Fruit fly (Drosophila melanogaster) whole organism, embryonic: ENCODE results near the gene Boh1.

Experiments
- BEAF-32 ChIP-seq: fragments of 200-800 bp; sonication (Bioruptor generic); optimal IDR thresholded peaks from 3 replicates; lab custom pipeline; 2017; ENCODE audit warnings: missing biosample characterization, missing genetic modification characterization, mild to moderate bottlenecking, moderate library complexity, missing genetic modification reagents
- CG10209 ChIP-seq: fragments of 200-800 bp; sonication (Bioruptor generic); optimal IDR thresholded peaks from 3 replicates; lab custom pipeline; 2017; ENCODE audit warnings: missing biosample characterization, mild to moderate bottlenecking, missing genetic modification characterization, missing genetic modification reagents
- CG11093 ChIP-seq: fragments of 200-800 bp; sonication (Bioruptor generic); IDR thresholded peaks from 3 replicates; pipeline ENCODE4 v1.3.6; 2022; ENCODE audit warnings: missing biosample characterization, missing genetic modification characterization
- CG11696 ChIP-seq: fragments of 200-800 bp; sonication (Bioruptor generic); IDR thresholded peaks from 2 replicates; pipeline ENCODE4 v1.3.6; 2022; ENCODE audit warnings: missing biosample characterization, missing genetic modification characterization
- CG12942 ChIP-seq: fragments of 200-800 bp; sonication (Bioruptor generic); optimal IDR thresholded peaks from 3 replicates; lab custom pipeline; 2016; ENCODE audit warnings: missing biosample characterization, missing genetic modification characterization
- CG13424 ChIP-seq: fragments of 200-800 bp; sonication (Bioruptor generic); optimal IDR thresholded peaks from 2 replicates; lab custom pipeline; 2019; ENCODE audit warnings: missing biosample characterization, mild to moderate bottlenecking, missing genetic modification characterization, moderate library complexity
- CG13894 ChIP-seq: fragments of 200-800 bp; sonication (Bioruptor generic); optimal IDR thresholded peaks from 3 replicates; lab custom pipeline; 2018; ENCODE audit warnings: missing biosample characterization, mild to moderate bottlenecking, missing genetic modification characterization, moderate library complexity
- CG14014 ChIP-seq: fragments of 200-800 bp; sonication (Bioruptor generic); IDR thresholded peaks from 2 replicates; pipeline ENCODE4 v1.3.6; 2022; ENCODE audit warnings: missing biosample characterization, missing genetic modification characterization
- CG14667 ChIP-seq: fragments of 200-800 bp; sonication (Bioruptor generic); IDR thresholded peaks from 2 replicates; pipeline ENCODE4 v1.3.6; 2022; ENCODE audit warnings: missing biosample characterization, missing genetic modification characterization
- CG1529 ChIP-seq: fragments of 200-800 bp; sonication (Bioruptor generic); optimal IDR thresholded peaks from 3 replicates; lab custom pipeline; 2018; ENCODE audit warnings: missing biosample characterization, missing genetic modification characterization
- CG15479 ChIP-seq: fragments of 200-800 bp; sonication (Bioruptor generic); optimal IDR thresholded peaks from 3 replicates; lab custom pipeline; 2019; ENCODE audit warnings: missing biosample characterization, mild to moderate bottlenecking, missing genetic modification characterization, moderate library complexity
- CG2202 ChIP-seq: fragments of 200-800 bp; sonication (Bioruptor generic); optimal IDR thresholded peaks from 2 replicates; lab custom pipeline; 2018; ENCODE audit warnings: missing biosample characterization, mild to moderate bottlenecking, missing genetic modification characterization
- CG2678 ChIP-seq: fragments of 200-800 bp; sonication (Bioruptor generic); optimal IDR thresholded peaks from 3 replicates; lab custom pipeline; 2019; ENCODE audit warnings: missing biosample characterization, mild to moderate bottlenecking, missing genetic modification characterization, moderate library complexity
- CG32772 ChIP-seq: fragments of 200-800 bp; sonication (Bioruptor generic); IDR thresholded peaks from 2 replicates; pipeline ENCODE4 v1.3.6; 2022; ENCODE audit warnings: missing biosample characterization, missing genetic modification characterization
- CG34376 ChIP-seq: fragments of 200-800 bp; sonication (Bioruptor generic); optimal IDR thresholded peaks from 2 replicates; lab custom pipeline; 2018; ENCODE audit warnings: missing biosample characterization, mild to moderate bottlenecking, missing genetic modification characterization
- CG4854 ChIP-seq: fragments of 200-800 bp; sonication (Bioruptor generic); optimal IDR thresholded peaks from 2 replicates; lab custom pipeline; 2016; ENCODE audit warnings: missing biosample characterization, missing genetic modification characterization, inconsistent platforms
- CG5180 ChIP-seq: fragments of 200-800 bp; sonication (Bioruptor generic); optimal IDR thresholded peaks from 3 replicates; lab custom pipeline; 2017; ENCODE audit warnings: missing biosample characterization, missing genetic modification characterization, mild to moderate bottlenecking, moderate library complexity, missing genetic modification reagents
- CG8290 ChIP-seq, 3 experiments: fragments of 200-800 bp; sonication (Bioruptor generic); optimal IDR thresholded peaks; 2 replicates each; lab custom pipeline; 2016 to 2019; ENCODE audit warnings: missing biosample characterization in 3 of 3, missing genetic modification characterization in 3 of 3, mild to moderate bottlenecking in 2 of 3, moderate library complexity in 1 of 3
- CG8388 ChIP-seq: fragments of 200-800 bp; sonication (Bioruptor generic); optimal IDR thresholded peaks from 2 replicates; lab custom pipeline; 2019; ENCODE audit warnings: missing biosample characterization, mild to moderate bottlenecking, missing genetic modification characterization, moderate library complexity
- CG9727 ChIP-seq: fragments of 200-800 bp; sonication (Bioruptor generic); optimal IDR thresholded peaks from 3 replicates; lab custom pipeline; 2017; ENCODE audit warnings: missing biosample characterization, mild to moderate bottlenecking, missing genetic modification characterization
- CG9876 ChIP-seq: fragments of 200-800 bp; sonication (Bioruptor generic); optimal IDR thresholded peaks from 2 replicates; lab custom pipeline; 2016; ENCODE audit warnings: missing biosample characterization, missing genetic modification characterization
- Camta ChIP-seq: fragments of 200-800 bp; sonication (Bioruptor generic); optimal IDR thresholded peaks from 2 replicates; lab custom pipeline; 2016; ENCODE audit warnings: missing biosample characterization, missing genetic modification characterization
- E2f1 ChIP-seq: fragments of 200-800 bp; sonication (Bioruptor generic); IDR thresholded peaks from 2 replicates; pipeline ENCODE4 v1.3.6; 2022; ENCODE audit warnings: missing biosample characterization, missing genetic modification characterization
- Fer1 ChIP-seq: fragments of 200-800 bp; sonication (Bioruptor generic); optimal IDR thresholded peaks from 2 replicates; lab custom pipeline; 2017; ENCODE audit warnings: missing biosample characterization, mild to moderate bottlenecking, missing genetic modification characterization
- Fer3 ChIP-seq: fragments of 200-800 bp; sonication (Bioruptor generic); optimal IDR thresholded peaks from 2 replicates; lab custom pipeline; 2018; ENCODE audit warnings: missing biosample characterization, mild to moderate bottlenecking, missing genetic modification characterization, moderate library complexity
- HHEX ChIP-seq: fragments of 200-800 bp; sonication (Bioruptor generic); optimal IDR thresholded peaks from 3 replicates; lab custom pipeline; 2017; ENCODE audit warnings: missing biosample characterization, mild to moderate bottlenecking, missing genetic modification characterization, missing genetic modification reagents
- HLH3B ChIP-seq: fragments of 200-800 bp; sonication (Bioruptor generic); IDR thresholded peaks from 2 replicates; pipeline ENCODE4 v1.3.6; 2022; ENCODE audit warnings: missing biosample characterization, missing genetic modification characterization
- Hmr ChIP-seq: fragments of 200-800 bp; sonication (Bioruptor generic); optimal IDR thresholded peaks from 3 replicates; lab custom pipeline; 2017; ENCODE audit warnings: mild to moderate bottlenecking, missing biosample characterization, missing genetic modification reagents, missing genetic modification characterization
- Hr39 ChIP-seq: fragments of >200 bp; optimal IDR thresholded peaks from 2 replicates; lab custom pipeline; 2017
- Med ChIP-seq: fragments of 200-800 bp; sonication (Bioruptor generic); peaks from one replicate; lab custom pipeline; 2016; ENCODE audit warnings: missing biosample characterization, missing genetic modification characterization, mild to moderate bottlenecking, inconsistent platforms, moderate library complexity
- NfI ChIP-seq: fragments of 200-800 bp; sonication (Bioruptor generic); optimal IDR thresholded peaks from 3 replicates; lab custom pipeline; 2018; ENCODE audit warnings: missing biosample characterization, mild to moderate bottlenecking, missing genetic modification characterization, moderate library complexity
- Pdp1 ChIP-seq, 2 experiments: fragments of 200-800 bp; sonication (Bioruptor generic); optimal IDR thresholded peaks; 3 replicates each; lab custom pipeline; 2016; ENCODE audit warnings: missing biosample characterization in 2 of 2, missing genetic modification characterization in 2 of 2, mild to moderate bottlenecking in 1 of 2, moderate library complexity in 1 of 2
- Sry-β ChIP-seq: fragments of 200-800 bp; sonication (Bioruptor generic); optimal IDR thresholded peaks from 2 replicates; lab custom pipeline; 2018; ENCODE audit warnings: missing biosample characterization, mild to moderate bottlenecking, missing genetic modification characterization, moderate library complexity
- Xrp1 ChIP-seq: fragments of 200-800 bp; sonication (Bioruptor generic); IDR thresholded peaks from 2 replicates; pipeline ENCODE4 v1.3.6; 2022; ENCODE audit warnings: missing biosample characterization, missing genetic modification characterization
- YL-1 ChIP-seq: fragments of 200-800 bp; sonication (Bioruptor generic); optimal IDR thresholded peaks from 3 replicates; lab custom pipeline; 2017; ENCODE audit warnings: missing biosample characterization, mild to moderate bottlenecking, missing genetic modification characterization
- bcd ChIP-seq: fragments of 200-800 bp; sonication (Bioruptor generic); optimal IDR thresholded peaks from 2 replicates; lab custom pipeline; 2017; ENCODE audit warnings: missing biosample characterization, mild to moderate bottlenecking, missing genetic modification characterization
- cad ChIP-seq: fragments of >200 bp; optimal IDR thresholded peaks from 2 replicates; lab custom pipeline; 2017; ENCODE audit warnings: missing biosample characterization, missing genetic modification characterization
- dati ChIP-seq: fragments of 200-800 bp; sonication (Bioruptor generic); IDR thresholded peaks from 2 replicates; pipeline ENCODE4 v1.3.6; 2022; ENCODE audit warnings: missing biosample characterization, missing genetic modification characterization
- fd64A ChIP-seq: fragments of 200-800 bp; sonication (Bioruptor generic); optimal IDR thresholded peaks from 3 replicates; lab custom pipeline; 2018; ENCODE audit warnings: missing biosample characterization, mild to moderate bottlenecking, missing genetic modification characterization
- hkb ChIP-seq, 2 experiments: fragments of 200-800 bp in 1 of 2; fragments of >200 bp in 1 of 2; sonication (Bioruptor generic) in 1 of 2; IDR thresholded peaks in 1 of 2; optimal IDR thresholded peaks in 1 of 2; 2 replicates each; pipeline versions ENCODE4 v1.3.6 to Lab custom; 2017 to 2022; ENCODE audit warnings: missing biosample characterization in 1 of 2, missing genetic modification characterization in 1 of 2
- ind ChIP-seq: fragments of 200-800 bp; sonication (Bioruptor generic); optimal IDR thresholded peaks from 3 replicates; lab custom pipeline; 2016; ENCODE audit warnings: missing biosample characterization, missing genetic modification characterization
- kni ChIP-seq: fragments of 200-800 bp; sonication (Bioruptor generic); optimal IDR thresholded peaks from 3 replicates; lab custom pipeline; 2017; ENCODE audit warnings: mild to moderate bottlenecking, missing biosample characterization, missing genetic modification reagents, missing genetic modification characterization
- lola ChIP-seq, 3 experiments: fragments of >200 bp in 2 of 3; fragments of 200-800 bp in 1 of 3; sonication (Bioruptor generic) in 1 of 3; optimal IDR thresholded peaks; 2 replicates each; lab custom pipeline; 2017 to 2019; ENCODE audit warnings: missing biosample characterization in 3 of 3, missing genetic modification characterization in 3 of 3, mild to moderate bottlenecking in 1 of 3, moderate library complexity in 1 of 3
- nmo ChIP-seq: fragments of 200-800 bp; sonication (Bioruptor generic); optimal IDR thresholded peaks from 2 replicates; lab custom pipeline; 2018; ENCODE audit warnings: missing biosample characterization, mild to moderate bottlenecking, missing genetic modification characterization, moderate library complexity
- pzg ChIP-seq: fragments of 200-800 bp; sonication (Bioruptor generic); optimal IDR thresholded peaks from 3 replicates; lab custom pipeline; 2018; ENCODE audit warnings: missing biosample characterization, mild to moderate bottlenecking, missing genetic modification characterization, moderate library complexity
- sug ChIP-seq: fragments of 200-800 bp; optimal IDR thresholded peaks from 2 replicates; lab custom pipeline; 2019; ENCODE audit warnings: missing biosample characterization, mild to moderate bottlenecking, missing genetic modification characterization, moderate library complexity
- unpg ChIP-seq: fragments of 200-800 bp; sonication (Bioruptor generic); optimal IDR thresholded peaks from 3 replicates; lab custom pipeline; 2018; ENCODE audit warnings: missing biosample characterization, mild to moderate bottlenecking, missing genetic modification characterization, moderate library complexity
- zfh2 ChIP-seq: fragments of 200-800 bp; sonication (Bioruptor generic); optimal IDR thresholded peaks from 2 replicates; lab custom pipeline; 2016; ENCODE audit warnings: missing biosample characterization, missing genetic modification characterization

Gene Boh1

dm6 chr3R:27946555-27947204 lies 27.4 kb upstream of the Boh1 start (continued):
- no peak for TF ChIP-seq CG8290 (GFP tag; optimal IDR thresholded peaks at IDR 0.05; lab: Kevin White, UChicago)
- TF ChIP-seq CG8290 (tag; optimal IDR thresholded peaks at IDR 0.05; lab: Kevin White, UChicago), result peak; percentile 35 to 44
- TF ChIP-seq HLH3B (GFP tag; lab: Robert Waterston, UW), result 0 out of 2 replicates have a peak, but pooled peaks have one; percentile 11
- no peak for TF ChIP-seq CG32772
- TF ChIP-seq nmo (GFP tag; lab: Kevin White, UChicago), result no peak
- peak; percentile 32 for TF ChIP-seq CG2202
- TF ChIP-seq CG8388, result no peak
- no peak for TF ChIP-seq pzg (GFP tag; lab: Kevin White, UChicago)
- peak; percentile 31 for TF ChIP-seq Fer1
- peak in 1 of 2 experiments; percentile 98 for TF ChIP-seq Pdp1 (GFP tag; optimal IDR thresholded peaks at IDR 0.05; lab: Kevin White, UChicago)
- no peak for TF ChIP-seq CG14667 (GFP tag; lab: Robert Waterston, UW)
- no peak for TF ChIP-seq zfh2
- no peak for TF ChIP-seq E2f1
- TF ChIP-seq Fer3 (tag; lab: Kevin White, UChicago), result no peak
- TF ChIP-seq Camta, result no peak
- TF ChIP-seq CG9876, result no peak
- no peak for TF ChIP-seq NfI (GFP tag; lab: Kevin White, UChicago)
- no peak for TF ChIP-seq bcd
- peak; percentile 8 for TF ChIP-seq unpg (GFP tag; lab: Kevin White, UChicago)
- TF ChIP-seq CG5180, result peak; percentile 28
- peak; percentile 24 for TF ChIP-seq YL-1 (GFP tag; lab: Kevin White, UChicago)
- TF ChIP-seq Hmr (GFP tag; lab: Kevin White, UChicago), result no peak
- peak; percentile 81 for TF ChIP-seq kni (GFP tag; lab: Kevin White, UChicago)
- peak; percentile 33 for TF ChIP-seq fd64A
- TF ChIP-seq CG2678 (tag; lab: Kevin White, UChicago), result peak; percentile 35
- peak; percentile 55 for TF ChIP-seq CG15479
- peak; percentile 38 for TF ChIP-seq HHEX (GFP tag; lab: Kevin White, UChicago)
- no peak for TF ChIP-seq CG12942 (GFP tag; lab: Kevin White, UChicago)
- TF ChIP-seq Xrp1 (GFP tag; lab: Robert Waterston, UW), result peak; percentile 48; the same call in 1 of the 2 replicates
- no peak for TF ChIP-seq CG9727
- peak; percentile 2 for TF ChIP-seq CG13424 (tag; lab: Kevin White, UChicago)
- no peak for TF ChIP-seq CG4854 (GFP tag; lab: Kevin White, UChicago)
- no peak for TF ChIP-seq Hr39 (lab: Kevin White, UChicago)
- TF ChIP-seq lola (GFP tag; optimal IDR thresholded peaks at IDR 0.05; lab: Kevin White, UChicago), result peak in 1 of 3 experiments; percentile 10
- TF ChIP-seq CG14014 (GFP tag; lab: Robert Waterston, UW), result no peak; the same call in 1 of the 2 replicates
- TF ChIP-seq Sry-β (GFP tag; lab: Kevin White, UChicago), result no peak
- TF ChIP-seq sug (tag; lab: Kevin White, UChicago), result peak; percentile 91
- no peak for TF ChIP-seq hkb (optimal IDR thresholded peaks at IDR 0.05; lab: Kevin White, UChicago)
- TF ChIP-seq hkb (GFP tag; IDR thresholded peaks at IDR 0.05; lab: Robert Waterston, UW), result no peak
- TF ChIP-seq CG34376, result peak; percentile 36
- TF ChIP-seq CG11696, result no peak
- no peak for TF ChIP-seq BEAF-32 (GFP tag; lab: Kevin White, UChicago)
- peak; percentile 5 for TF ChIP-seq CG10209 (GFP tag; lab: Kevin White, UChicago)
- TF ChIP-seq dati (GFP tag; lab: Robert Waterston, UW), result no peak
- no peak for TF ChIP-seq CG13894 (tag; lab: Kevin White, UChicago)
- peak; percentile 46 for TF ChIP-seq CG1529
- TF ChIP-seq Med (GFP tag; lab: Kevin White, UChicago), result peak; percentile 36
- TF ChIP-seq cad (GFP tag; lab: Kevin White, UChicago), result no peak
- TF ChIP-seq ind (GFP tag; lab: Kevin White, UChicago), result no peak
- TF ChIP-seq CG11093, result peak; percentile 10; the same call in 1 of the 3 replicates
